Fruit fly (Drosophila melanogaster) whole organism, embryonic: ENCODE measurements around the gene CG32700.
A peak's percentile ranks its signal among the peaks of the same experiment; 100 is the strongest.

Source experiments
- Aef1 ChIP-seq: fragments of 200-800 bp; sonication (Bioruptor generic); IDR thresholded peaks from 3 replicates; pipeline ENCODE4 v1.3.6; 2022; ENCODE audit warnings: missing biosample characterization, missing genetic modification characterization
- Atf-2 ChIP-seq: fragments of 200-800 bp; sonication (Bioruptor generic); optimal IDR thresholded peaks from 2 replicates; lab custom pipeline; 2016; ENCODE audit warnings: missing biosample characterization, missing genetic modification characterization
- Atf6 ChIP-seq: fragments of 200-800 bp; sonication (Bioruptor generic); IDR thresholded peaks from 2 replicates; pipeline ENCODE4 v1.3.6; 2022; ENCODE audit warnings: missing biosample characterization, missing genetic modification characterization
- Bteb2 ChIP-seq: fragments of 200-800 bp; sonication (Bioruptor generic); optimal IDR thresholded peaks from 2 replicates; lab custom pipeline; 2016; ENCODE audit warnings: missing biosample characterization, missing genetic modification characterization
- CG10321 ChIP-seq: fragments of 200-800 bp; sonication (Bioruptor generic); IDR thresholded peaks from 2 replicates; pipeline ENCODE4 v1.3.6; 2022; ENCODE audit warnings: missing biosample characterization, missing genetic modification characterization
- CG10543 ChIP-seq: fragments of 200-800 bp; sonication (Bioruptor generic); optimal IDR thresholded peaks from 3 replicates; lab custom pipeline; 2017; ENCODE audit warnings: missing biosample characterization, mild to moderate bottlenecking, missing genetic modification characterization, moderate library complexity
- CG11085 ChIP-seq: fragments of 200-800 bp; sonication (Bioruptor generic); IDR thresholded peaks from 2 replicates; pipeline ENCODE4 v1.3.6; 2022; ENCODE audit warnings: missing biosample characterization, missing genetic modification characterization
- CG11398 ChIP-seq: fragments of 200-800 bp; sonication (Bioruptor generic); optimal IDR thresholded peaks from 2 replicates; lab custom pipeline; 2016; ENCODE audit warnings: missing biosample characterization, missing genetic modification characterization
- CG11456 ChIP-seq: fragments of 200-800 bp; sonication (Bioruptor generic); IDR thresholded peaks from 3 replicates; pipeline ENCODE4 v1.3.6; 2022; ENCODE audit warnings: missing biosample characterization, missing genetic modification characterization
- CG11560 ChIP-seq: fragments of 200-800 bp; sonication (Bioruptor generic); IDR thresholded peaks from 3 replicates; pipeline ENCODE4 v1.3.6; 2022; ENCODE audit warnings: missing biosample characterization, missing genetic modification characterization
- CG12104 ChIP-seq: fragments of 200-800 bp; sonication (Bioruptor generic); optimal IDR thresholded peaks from 3 replicates; lab custom pipeline; 2016; ENCODE audit warnings: missing biosample characterization, missing genetic modification characterization
- CG12942 ChIP-seq: fragments of 200-800 bp; sonication (Bioruptor generic); optimal IDR thresholded peaks from 3 replicates; lab custom pipeline; 2016; ENCODE audit warnings: missing biosample characterization, missing genetic modification characterization
- CG14710 ChIP-seq: fragments of 200-800 bp; sonication (Bioruptor generic); optimal IDR thresholded peaks from 3 replicates; lab custom pipeline; 2019; ENCODE audit warnings: missing biosample characterization, mild to moderate bottlenecking, missing genetic modification characterization, moderate library complexity
- CG15269 ChIP-seq: fragments of 200-800 bp; sonication (Bioruptor generic); optimal IDR thresholded peaks from 2 replicates; lab custom pipeline; 2018; ENCODE audit warnings: missing biosample characterization, mild to moderate bottlenecking, missing genetic modification characterization, moderate library complexity
- CG17802 ChIP-seq: fragments of 200-800 bp; sonication (Bioruptor generic); optimal IDR thresholded peaks from 2 replicates; lab custom pipeline; 2018; ENCODE audit warnings: missing biosample characterization, mild to moderate bottlenecking, missing genetic modification characterization, moderate library complexity
- CG3281 ChIP-seq: fragments of 200-800 bp; sonication (Bioruptor generic); optimal IDR thresholded peaks from 3 replicates; lab custom pipeline; 2017; ENCODE audit warnings: missing biosample characterization, mild to moderate bottlenecking, missing genetic modification characterization
- CG43689 ChIP-seq: fragments of 200-800 bp; sonication (Bioruptor generic); IDR thresholded peaks from 2 replicates; pipeline ENCODE4 v1.3.6; 2022; ENCODE audit warnings: missing biosample characterization, missing genetic modification characterization
- CG4820 ChIP-seq: fragments of 200-800 bp; sonication (Bioruptor generic); optimal IDR thresholded peaks from 3 replicates; lab custom pipeline; 2016; ENCODE audit warnings: missing biosample characterization, missing genetic modification characterization
- CG6791 ChIP-seq: fragments of 200-800 bp; sonication (Bioruptor generic); IDR thresholded peaks from 3 replicates; pipeline ENCODE4 v1.3.6; 2022; ENCODE audit warnings: missing biosample characterization, missing genetic modification characterization; ENCODE audit not compliant: partially characterized antibody
- CG7271 ChIP-seq: fragments of 200-800 bp; sonication (Bioruptor generic); optimal IDR thresholded peaks from 2 replicates; lab custom pipeline; 2018; ENCODE audit warnings: missing biosample characterization, mild to moderate bottlenecking, missing genetic modification characterization, moderate library complexity
- CG7357 ChIP-seq: fragments of 200-800 bp; sonication (Bioruptor generic); IDR thresholded peaks from 3 replicates; pipeline ENCODE4 v1.3.6; 2022; ENCODE audit warnings: missing biosample characterization, missing genetic modification characterization
- CG8281 ChIP-seq: fragments of 200-800 bp; sonication (Bioruptor generic); optimal IDR thresholded peaks from 2 replicates; lab custom pipeline; 2018; ENCODE audit warnings: missing biosample characterization, mild to moderate bottlenecking, missing genetic modification characterization, moderate library complexity
- CG8359 ChIP-seq: fragments of 200-800 bp; sonication (Bioruptor generic); optimal IDR thresholded peaks from 2 replicates; lab custom pipeline; 2017; ENCODE audit warnings: missing biosample characterization, mild to moderate bottlenecking, missing genetic modification characterization, borderline replicate concordance
- Camta ChIP-seq: fragments of 200-800 bp; sonication (Bioruptor generic); optimal IDR thresholded peaks from 2 replicates; lab custom pipeline; 2016; ENCODE audit warnings: missing biosample characterization, missing genetic modification characterization
- Dll ChIP-seq: fragments of 200-800 bp; sonication (Bioruptor generic); IDR thresholded peaks from 4 replicates; pipeline ENCODE4 v1.3.6; 2022; ENCODE audit warnings: missing biosample characterization, missing genetic modification characterization; ENCODE audit not compliant: partially characterized antibody
- E2f1 ChIP-seq: fragments of 200-800 bp; sonication (Bioruptor generic); IDR thresholded peaks from 2 replicates; pipeline ENCODE4 v1.3.6; 2022; ENCODE audit warnings: missing biosample characterization, missing genetic modification characterization
- Eip74EF ChIP-seq, 2 experiments: fragments of 200-800 bp in 1 of 2; fragments of >200 bp in 1 of 2; sonication (Bioruptor generic) in 1 of 2; optimal IDR thresholded peaks; 2 replicates each; lab custom pipeline; 2017 to 2019; ENCODE audit warnings: missing biosample characterization in 2 of 2, missing genetic modification characterization in 2 of 2, mild to moderate bottlenecking in 1 of 2, moderate library complexity in 1 of 2
- HHEX ChIP-seq: fragments of 200-800 bp; sonication (Bioruptor generic); optimal IDR thresholded peaks from 3 replicates; lab custom pipeline; 2017; ENCODE audit warnings: missing biosample characterization, mild to moderate bottlenecking, missing genetic modification characterization, missing genetic modification reagents
- Oli ChIP-seq: fragments of 200-800 bp; sonication (Bioruptor generic); optimal IDR thresholded peaks from 2 replicates; lab custom pipeline; 2018; ENCODE audit warnings: missing biosample characterization, mild to moderate bottlenecking, missing genetic modification characterization, moderate library complexity
- Poxn ChIP-seq: fragments of 200-800 bp; sonication (Bioruptor generic); IDR thresholded peaks from 2 replicates; pipeline ENCODE4 v1.3.6; 2022; ENCODE audit warnings: missing biosample characterization, missing genetic modification characterization
- Rx ChIP-seq: fragments of 200-800 bp; sonication (Bioruptor generic); IDR thresholded peaks from 2 replicates; pipeline ENCODE4 v1.3.6; 2022; ENCODE audit warnings: missing biosample characterization, missing genetic modification characterization
- Scr ChIP-seq: fragments of 200-800 bp; sonication (Bioruptor generic); IDR thresholded peaks from 2 replicates; pipeline ENCODE4 v1.3.6; 2022; ENCODE audit warnings: missing biosample characterization, missing genetic modification characterization; ENCODE audit not compliant: partially characterized antibody
- Tbp ChIP-seq: fragments of >200 bp; optimal IDR thresholded peaks from 2 replicates; lab custom pipeline; 2018; ENCODE audit warnings: missing biosample characterization, missing genetic modification characterization
- Usf ChIP-seq: fragments of 200-800 bp; sonication (Bioruptor generic); optimal IDR thresholded peaks from 2 replicates; lab custom pipeline; 2017; ENCODE audit warnings: missing genotype, missing biosample characterization, missing genetic modification characterization
- ash1 ChIP-seq: fragments of 200-800 bp; sonication (Bioruptor generic); optimal IDR thresholded peaks from 2 replicates; lab custom pipeline; 2018; ENCODE audit warnings: missing biosample characterization, mild to moderate bottlenecking, missing genetic modification characterization
- bcd ChIP-seq: fragments of 200-800 bp; sonication (Bioruptor generic); optimal IDR thresholded peaks from 2 replicates; lab custom pipeline; 2017; ENCODE audit warnings: missing biosample characterization, mild to moderate bottlenecking, missing genetic modification characterization
- crp ChIP-seq, 2 experiments: fragments of 200-800 bp; sonication (Bioruptor generic); optimal IDR thresholded peaks; 2 replicates in 1 of 2; 3 replicates in 1 of 2; lab custom pipeline; 2017; ENCODE audit warnings: missing biosample characterization in 2 of 2, missing genetic modification characterization in 2 of 2, mild to moderate bottlenecking in 1 of 2, moderate library complexity in 1 of 2
- dpn ChIP-seq, 2 experiments: fragments of 200-800 bp; sonication (Bioruptor generic); optimal IDR thresholded peaks; 3 replicates each; lab custom pipeline; 2016; ENCODE audit warnings: missing biosample characterization in 2 of 2, missing genetic modification characterization in 2 of 2
- en ChIP-seq: fragments of 200-800 bp; sonication (Bioruptor generic); optimal IDR thresholded peaks from 2 replicates; lab custom pipeline; 2016; ENCODE audit warnings: missing biosample characterization, missing genetic modification characterization
- gsb ChIP-seq: fragments of 200-800 bp; sonication (Bioruptor generic); IDR thresholded peaks from 2 replicates; pipeline ENCODE4 v1.3.6; 2022; ENCODE audit warnings: missing biosample characterization, missing genetic modification characterization
- jigr1 ChIP-seq: fragments of 200-800 bp; sonication (Bioruptor generic); IDR thresholded peaks from 3 replicates; pipeline ENCODE4 v1.3.6; 2022; ENCODE audit warnings: missing biosample characterization, missing genetic modification characterization
- lbe ChIP-seq: fragments of 200-800 bp; sonication (Bioruptor generic); optimal IDR thresholded peaks from 2 replicates; lab custom pipeline; 2016; ENCODE audit warnings: missing biosample characterization, mild to moderate bottlenecking, missing genetic modification characterization
- pho ChIP-seq: fragments of 200-800 bp; sonication (Bioruptor generic); optimal IDR thresholded peaks from 2 replicates; lab custom pipeline; 2016; ENCODE audit warnings: missing biosample characterization, missing genetic modification characterization
- pum ChIP-seq: fragments of 200-800 bp; sonication (Bioruptor generic); optimal IDR thresholded peaks from 2 replicates; lab custom pipeline; 2016; ENCODE audit warnings: missing biosample characterization, missing genetic modification characterization
- sisA ChIP-seq: fragments of 200-800 bp; sonication (Bioruptor generic); IDR thresholded peaks from 2 replicates; pipeline ENCODE4 v1.3.6; 2022; ENCODE audit warnings: missing biosample characterization, missing genetic modification characterization
- slp2 ChIP-seq: fragments of 200-800 bp; sonication (Bioruptor generic); optimal IDR thresholded peaks from 2 replicates; lab custom pipeline; 2016; ENCODE audit warnings: missing biosample characterization, missing genetic modification characterization
- stwl ChIP-seq: fragments of 200-800 bp; sonication (Bioruptor generic); optimal IDR thresholded peaks from 3 replicates; lab custom pipeline; 2018; ENCODE audit warnings: missing biosample characterization, mild to moderate bottlenecking, missing genetic modification characterization, moderate library complexity
- zen ChIP-seq: fragments of 200-800 bp; sonication (Bioruptor generic); optimal IDR thresholded peaks from 3 replicates; lab custom pipeline; 2018; ENCODE audit warnings: missing biosample characterization, mild to moderate bottlenecking, missing genetic modification characterization, moderate library complexity
- zfh2 ChIP-seq: fragments of 200-800 bp; sonication (Bioruptor generic); optimal IDR thresholded peaks from 2 replicates; lab custom pipeline; 2016; ENCODE audit warnings: missing biosample characterization, missing genetic modification characterization

Gene CG32700

dm6 chrX:9578696-9579509 lies 28.3 kb upstream of the CG32700 start:
- peak; percentile 99 for TF ChIP-seq Rx (GFP tag; lab: Robert Waterston, UW)
- peak; percentile 91 for TF ChIP-seq CG8359 (GFP tag; lab: Kevin White, UChicago)
- peak; percentile 99 for TF ChIP-seq dpn (GFP tag; optimal IDR thresholded peaks at IDR 0.05; lab: Kevin White, UChicago)
- peak; percentile 98 for TF ChIP-seq pho
- TF ChIP-seq Scr (GFP tag; lab: Robert Waterston, UW) = no peak
- TF ChIP-seq CG4820 = peak; percentile 97
- peak; percentile 98 for TF ChIP-seq Aef1 (GFP tag; lab: Robert Waterston, UW)
- peak; percentile 99 for TF ChIP-seq CG11456 (GFP tag; lab: Robert Waterston, UW)
- no peak for TF ChIP-seq Dll
- TF ChIP-seq Usf (GFP tag; lab: Kevin White, UChicago) = peak; percentile 99
- TF ChIP-seq CG12104 (GFP tag; lab: Kevin White, UChicago) = peak; percentile 94
- peak; percentile 96 for TF ChIP-seq gsb (GFP tag; lab: Robert Waterston, UW)
- peak; percentile 97 for TF ChIP-seq CG11398 (GFP tag; lab: Kevin White, UChicago)
- peak; percentile 55 for TF ChIP-seq stwl (tag; lab: Kevin White, UChicago)
- TF ChIP-seq CG7271 (tag; lab: Kevin White, UChicago) = peak; percentile 86
- TF ChIP-seq CG15269 = peak; percentile 97
- TF ChIP-seq HHEX = peak; percentile 98
- peak; percentile 98 for TF ChIP-seq lbe (GFP tag; lab: Kevin White, UChicago)
- peak; percentile 92 for TF ChIP-seq CG11560
- TF ChIP-seq Tbp (GFP tag; lab: Kevin White, UChicago) = no peak
- TF ChIP-seq E2f1 (GFP tag; lab: Robert Waterston, UW) = peak; percentile 98
- peak in 1 of 2 experiments; percentile 95 for TF ChIP-seq Eip74EF (GFP tag; optimal IDR thresholded peaks at IDR 0.05; lab: Kevin White, UChicago)
- peak; percentile 98 for TF ChIP-seq Camta
- TF ChIP-seq CG3281 (GFP tag; lab: Kevin White, UChicago) = peak; percentile 94
- TF ChIP-seq CG43689 = peak; percentile 94
- peak; percentile 99 for TF ChIP-seq pum (GFP tag; lab: Kevin White, UChicago)
- TF ChIP-seq Oli (tag; lab: Kevin White, UChicago) = peak; percentile 98
- TF ChIP-seq Bteb2 (GFP tag; lab: Kevin White, UChicago) = peak; percentile 98
- peak; percentile 97 for TF ChIP-seq CG14710 (tag; lab: Kevin White, UChicago)
- TF ChIP-seq CG6791 = no peak
- peak; percentile 94 for TF ChIP-seq en
- peak; percentile 89 for TF ChIP-seq ash1 (GFP tag; lab: Kevin White, UChicago)
- TF ChIP-seq crp (GFP tag; optimal IDR thresholded peaks at IDR 0.05; lab: Kevin White, UChicago) = peak in 1 of 2 experiments; percentile 73
- TF ChIP-seq CG7357 (GFP tag; lab: Robert Waterston, UW) = peak; percentile 94
- TF ChIP-seq CG17802 (tag; lab: Kevin White, UChicago) = peak; percentile 92
- peak; percentile 98 for TF ChIP-seq CG12942
- TF ChIP-seq bcd (GFP tag; lab: Kevin White, UChicago) = peak; percentile 98
- peak; percentile 97 for TF ChIP-seq Atf6 (GFP tag; lab: Robert Waterston, UW)
- peak; percentile 88 for TF ChIP-seq CG8281 (tag; lab: Kevin White, UChicago)
- peak; percentile 84 for TF ChIP-seq CG10321 (GFP tag; lab: Robert Waterston, UW)
- peak; percentile 99 for TF ChIP-seq zfh2 (GFP tag; lab: Kevin White, UChicago)
- peak; percentile 64 for TF ChIP-seq CG10543
- TF ChIP-seq sisA = peak; percentile 99
- peak; percentile 97 for TF ChIP-seq jigr1
- peak; percentile 96 for TF ChIP-seq zen (tag; lab: Kevin White, UChicago)
- peak; percentile 98 for TF ChIP-seq Atf-2
- TF ChIP-seq Poxn (GFP tag; lab: Robert Waterston, UW) = peak; percentile 91
- peak; percentile 97 for TF ChIP-seq CG11085 (GFP tag; lab: Robert Waterston, UW)
- TF ChIP-seq slp2 = peak; percentile 98
